Fruit fly (Drosophila melanogaster): Measurements from ENCODE around the gene HP1D3csd.

The HP1D3csd gene

DNA sequence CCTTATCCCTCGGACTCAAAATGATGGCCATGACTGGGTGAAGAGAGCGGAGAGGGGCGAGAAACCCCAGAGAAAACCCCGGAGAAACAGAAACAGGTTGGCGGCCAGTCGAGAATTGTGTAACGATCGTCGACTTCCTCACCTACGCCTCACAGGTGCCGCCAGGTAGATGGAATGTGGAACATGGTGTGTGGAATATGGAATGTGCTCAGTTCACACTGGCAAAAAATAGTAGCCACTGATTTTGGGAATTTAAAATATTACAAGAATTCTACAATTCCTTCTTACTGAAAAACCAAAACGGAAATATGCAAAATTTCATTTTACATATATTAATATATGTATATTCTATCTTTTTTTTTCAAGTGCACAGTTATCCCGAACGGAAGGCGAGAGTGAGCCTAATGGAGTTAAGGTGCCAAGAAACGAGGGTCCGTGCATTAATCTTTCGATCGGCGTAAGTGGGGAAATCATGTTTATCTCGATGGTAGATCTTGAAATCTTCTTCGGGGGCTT is 34.0 kb upstream of the HP1D3csd start (continued):
- TF ChIP-seq CG14710 (tag; optimal IDR thresholded peaks at IDR 0.05) (peak; percentile 93), Spps (tag; optimal IDR thresholded peaks at IDR 0.05) (peak; percentile 90), Nf-YB (GFP tag; optimal IDR thresholded peaks at IDR 0.05) (peak; percentile 74), CG1602 (GFP tag; optimal IDR thresholded peaks at IDR 0.05) (peak; percentile 84), CG31224 (GFP tag; IDR thresholded peaks at IDR 0.05) (peak; percentile 75), HmgD (GFP tag; optimal IDR thresholded peaks at IDR 0.05) (no peak), Doc2 (GFP tag; IDR thresholded peaks at IDR 0.05) (no peak), fd3F (GFP tag; optimal IDR thresholded peaks at IDR 0.05) (peak; percentile 25), Rx (GFP tag; IDR thresholded peaks at IDR 0.05) (peak; percentile 64), Camta (GFP tag; optimal IDR thresholded peaks at IDR 0.05) (no peak), CG10366 (GFP tag; IDR thresholded peaks at IDR 0.05) (peak; percentile 64), CG7745 (tag; optimal IDR thresholded peaks at IDR 0.05) (peak; percentile 89), dpn (GFP tag; optimal IDR thresholded peaks at IDR 0.05) (peak; percentile 25 to 74), stwl (tag; optimal IDR thresholded peaks at IDR 0.05) (peak; percentile 63), Poxn (GFP tag; IDR thresholded peaks at IDR 0.05) (no peak), CG13123 (GFP tag; optimal IDR thresholded peaks at IDR 0.05) (peak; percentile 67), dmrt11E (tag; optimal IDR thresholded peaks at IDR 0.05) (peak; percentile 98), chinmo (GFP tag; IDR thresholded peaks at IDR 0.05; ENCODE audit: partially characterized antibody) (no peak), vnd (GFP tag; IDR thresholded peaks at IDR 0.05; ENCODE audit: partially characterized antibody) (no peak), hb (GFP tag; IDR thresholded peaks at IDR 0.05; ENCODE audit: partially characterized antibody) (no peak), CG4404 (GFP tag; IDR thresholded peaks at IDR 0.05) (peak; percentile 92), wor (GFP tag; IDR thresholded peaks at IDR 0.05) (0 out of 2 replicates have a peak, but pooled peaks have one; percentile 29), lov (optimal IDR thresholded peaks at IDR 0.05) (no peak), lov (GFP tag; IDR thresholded peaks at IDR 0.05) (peak; percentile 90), CG3995 (GFP tag; optimal IDR thresholded peaks at IDR 0.05) (no peak), CG17328 (GFP tag; IDR thresholded peaks at IDR 0.05) (peak; percentile 87), abd-A (tag; optimal IDR thresholded peaks at IDR 0.05) (peak; percentile 58), usp (GFP tag; optimal IDR thresholded peaks at IDR 0.05) (no peak), CG3838 (GFP tag; optimal IDR thresholded peaks at IDR 0.05) (no peak), CG8359 (GFP tag; optimal IDR thresholded peaks at IDR 0.05; ENCODE audit: borderline replicate concordance) (peak; percentile 61), cas (GFP tag; IDR thresholded peaks at IDR 0.05) (peak; percentile 34; the same call in 1 of the 2 replicates), Ravus (GFP tag; IDR thresholded peaks at IDR 0.05) (no peak; the same call in 1 of the 2 replicates), crol (GFP tag; IDR thresholded peaks at IDR 0.05) (peak; percentile 81), dan (GFP tag; IDR thresholded peaks at IDR 0.05) (peak; percentile 78), CG18011 (GFP tag; optimal IDR thresholded peaks at IDR 0.05) (no peak), CG17568 (GFP tag; optimal IDR thresholded peaks at IDR 0.05) (peak; percentile 67), eve (GFP tag; optimal IDR thresholded peaks at IDR 0.05) (peak in 1 of 2 experiments; percentile 13), CG33557 (GFP tag; optimal IDR thresholded peaks at IDR 0.05) (peak; percentile 97), chm (GFP tag; IDR thresholded peaks at IDR 0.05) (peak; percentile 81; the same call in 1 of the 2 replicates), vvl (GFP tag; IDR thresholded peaks at IDR 0.05) (peak; percentile 91), Taf1 (GFP tag; IDR thresholded peaks at IDR 0.05) (peak; percentile 65), CG12744 (GFP tag; optimal IDR thresholded peaks at IDR 0.05) (no peak), CG10654 (GFP tag; optimal IDR thresholded peaks at IDR 0.05) (peak; percentile 75), NC2α (GFP tag; optimal IDR thresholded peaks at IDR 0.05) (no peak), CG8478 (optimal IDR thresholded peaks at IDR 0.05) (no peak), CG8089 (GFP tag; optimal IDR thresholded peaks at IDR 0.05) (peak; percentile 38), ase (GFP tag; IDR thresholded peaks at IDR 0.05) (peak; percentile 47; the same call in 1 of the 3 replicates), ken (GFP tag; IDR thresholded peaks at IDR 0.05) (peak; percentile 48; the same call in 1 of the 3 replicates), fd102C (GFP tag; optimal IDR thresholded peaks at IDR 0.05) (peak; percentile 89), gro (GFP tag; optimal IDR thresholded peaks at IDR 0.05) (no peak), dmrt99B (tag; optimal IDR thresholded peaks at IDR 0.05) (peak; percentile 80), Ets65A (GFP tag) (peak; percentile 87)
